Fruit fly (Drosophila melanogaster) ovary, adult (tissue): ENCODE data around the gene mRpS22.

Experiments used
- CG17801 ChIP-seq: fragments of 200-800 bp; optimal IDR thresholded peaks from 2 replicates; lab custom pipeline; 2019; ENCODE audit warnings: missing biosample characterization, mild to moderate bottlenecking, missing genetic modification characterization, moderate library complexity; ENCODE audit not compliant: partially characterized antibody

The mRpS22 gene

DNA sequence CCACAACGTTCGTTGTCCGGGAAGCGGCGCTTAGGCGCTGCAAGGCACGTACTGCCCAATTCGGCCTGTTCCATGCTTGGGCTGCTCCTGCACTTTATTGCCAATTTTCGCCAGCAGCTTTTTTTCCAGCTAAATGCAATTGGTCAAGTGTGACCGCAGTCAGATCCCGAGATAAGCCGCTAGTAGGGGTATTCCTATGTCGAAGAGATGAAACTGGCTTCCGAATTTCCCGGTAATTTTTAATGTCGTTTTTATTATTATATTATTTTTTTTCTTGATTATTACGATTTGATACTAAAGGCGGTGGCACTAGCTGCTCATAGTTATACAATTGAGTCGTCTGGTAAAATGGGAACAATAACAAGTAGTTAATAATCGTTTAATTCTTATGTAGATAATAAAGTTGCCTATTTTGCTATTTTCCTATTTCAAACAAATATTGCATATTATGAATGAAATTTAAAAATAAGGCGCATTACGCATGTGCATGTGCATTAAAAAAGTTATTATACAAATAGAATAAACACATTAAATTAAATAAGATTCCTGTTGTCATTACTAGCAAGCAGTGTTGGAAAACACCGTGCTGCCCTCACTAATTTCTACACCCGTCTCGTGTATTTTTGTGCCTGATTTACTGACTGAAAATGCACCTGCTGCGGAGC, at the start of gene mRpS22, which contains the start of gene CG5003:
mRpS22 (plus strand) TSS at position 554 of the 665 bp plus-strand sequence.
CG5003 (minus strand) TSS at position 162 of the 665 bp plus-strand sequence.
- no peak for TF ChIP-seq CG17801

- no peak for TF ChIP-seq CG17801
Observed at dm6 chr3R:27872290-27872689, 44.4 kb upstream of the mRpS22 start, which contains the start of gene CG12426. TSS of gene CG12426 (minus strand) at chr3R:27872390.

DNA sequence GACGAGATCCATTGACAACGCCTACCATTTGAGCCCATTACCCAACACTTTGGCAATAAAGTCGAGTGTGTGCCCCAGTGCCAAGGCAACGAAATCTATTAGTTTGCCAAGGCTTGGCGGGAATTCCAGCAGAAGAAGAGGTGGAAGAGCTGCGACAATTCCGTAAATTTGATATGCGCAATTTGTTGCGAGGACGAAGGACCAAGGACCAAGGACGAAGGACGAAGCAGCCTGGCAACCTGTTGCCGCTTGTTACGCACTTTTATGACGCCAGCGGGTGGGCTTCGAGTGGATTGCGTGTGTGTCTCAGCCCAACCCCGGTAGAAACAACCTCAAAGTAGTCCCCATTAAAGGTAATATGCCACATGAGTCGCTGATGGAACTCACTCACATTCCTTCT, 28.6 kb upstream of the mRpS22 start:
- no peak for TF ChIP-seq CG17801

DNA sequence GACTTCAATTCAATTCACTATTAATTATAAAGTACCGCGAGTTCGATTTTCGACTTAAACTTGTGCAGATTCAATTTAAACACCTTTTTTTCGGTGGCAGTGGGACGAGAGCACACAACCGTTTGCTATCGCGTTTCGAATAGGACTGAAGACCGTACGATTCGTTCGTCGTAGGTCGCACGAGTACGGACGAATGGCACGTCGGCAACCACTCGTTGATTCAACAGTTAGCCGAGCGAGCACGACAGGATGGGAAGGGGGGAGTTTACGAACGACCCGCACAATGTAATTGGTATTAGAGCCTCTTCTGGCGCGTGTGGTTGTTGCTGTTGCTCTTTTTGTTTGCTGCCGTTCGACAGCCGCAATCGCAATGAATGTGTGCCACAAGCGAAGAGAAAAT, 11.0 kb upstream of the mRpS22 start, which contains the start of gene CG34353:
CG34353 (minus strand) TSS at position 149 of the 400 bp plus-strand sequence.
- TF ChIP-seq CG17801: no peak

DNA sequence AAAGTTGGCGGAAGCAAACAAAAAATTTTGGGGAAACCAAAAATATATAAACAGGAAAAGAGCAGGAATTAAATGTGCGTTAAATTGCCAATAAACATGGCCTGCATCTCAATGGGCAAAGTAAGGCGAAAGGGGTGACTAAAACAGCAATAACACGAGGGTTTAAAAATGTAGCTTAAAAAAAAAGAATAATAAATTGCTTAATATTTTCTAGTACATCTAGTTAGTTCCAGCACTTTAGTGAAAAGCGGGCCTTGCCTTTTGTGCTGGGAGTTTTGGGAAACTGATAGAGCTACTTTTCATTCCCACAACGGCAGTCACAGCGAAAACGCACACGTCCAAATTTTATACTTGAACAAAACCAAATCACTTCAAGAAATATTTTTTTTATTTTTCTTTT, 4.6 kb upstream of the mRpS22 start, which contains the start of gene mil:
mil (plus strand) TSS at position 301 of the 400 bp plus-strand sequence.
- TF ChIP-seq CG17801: no peak

- TF ChIP-seq CG17801: peak; percentile 56
Observed at dm6 chr3R:27919385-27919789, 2.7 kb downstream of the mRpS22 start, which contains the start of gene Boh1. TSS of gene Boh1 (minus strand) at chr3R:27919460.

- no peak for TF ChIP-seq CG17801
Observed at dm6 chr3R:27920883-27921282, 4.2 kb downstream of the mRpS22 start, which contains the start of gene CG12259. TSS of gene CG12259 (minus strand) at chr3R:27921089.

DNA sequence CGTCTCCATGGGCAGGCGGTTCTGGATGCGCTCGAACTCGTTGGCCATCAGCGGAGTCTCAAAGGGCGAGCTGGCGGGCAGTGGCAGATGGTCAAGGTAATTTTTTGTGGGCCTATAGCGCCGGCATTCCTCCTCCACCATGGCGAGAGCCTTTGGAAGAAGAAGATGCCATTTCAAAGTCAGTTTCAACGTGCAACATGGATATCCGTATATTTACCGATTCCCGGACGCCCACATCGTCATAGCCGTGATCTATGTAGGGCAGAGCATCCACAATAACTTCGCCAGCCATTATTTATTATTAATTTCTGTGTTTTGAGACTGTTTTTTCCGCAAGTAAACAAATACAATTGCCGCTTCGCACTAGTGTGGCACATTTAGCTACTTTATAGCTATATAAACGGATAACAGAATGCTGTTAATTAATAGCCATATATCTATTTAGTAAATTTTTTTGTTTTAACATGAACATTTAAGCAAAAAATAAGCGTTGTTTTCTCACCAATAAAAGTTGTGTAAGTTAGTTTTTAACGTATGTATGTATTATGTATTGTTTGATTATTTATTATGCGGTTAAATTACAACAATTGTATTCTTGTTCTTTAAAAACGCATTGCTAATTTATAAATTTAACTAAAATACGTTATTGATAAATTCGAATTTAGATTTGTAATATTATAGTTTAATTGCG, 5.4 kb downstream of the mRpS22 start, which contains the start of gene BCAS2:
BCAS2 (minus strand) TSS at position 375 of the 691 bp plus-strand sequence.
- no peak for TF ChIP-seq CG17801

DNA sequence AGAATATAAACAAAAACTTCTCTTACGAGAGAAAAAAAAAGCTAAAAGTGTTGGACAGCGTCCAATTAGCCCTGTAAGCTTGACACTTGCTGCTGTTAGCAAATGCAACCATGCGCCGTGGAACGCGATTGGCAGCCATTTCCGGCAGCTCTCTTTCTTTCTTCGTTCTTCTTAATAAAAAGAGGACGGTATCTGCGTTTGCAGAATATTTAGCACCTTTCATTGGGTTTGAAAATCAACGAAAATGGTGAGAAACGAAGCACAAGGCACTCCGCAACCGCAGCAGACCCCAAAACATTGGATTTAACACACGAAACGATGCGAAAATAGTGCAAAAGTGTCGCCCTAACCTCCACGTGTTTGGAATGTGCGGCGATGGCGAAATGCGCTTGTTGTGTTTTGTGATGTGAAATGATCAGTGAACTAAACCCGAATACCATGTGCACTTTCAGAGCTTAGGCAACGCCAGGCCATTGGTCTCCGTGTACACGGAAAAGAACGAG, 6.0 kb downstream of the mRpS22 start, which contains the start of gene RpL4:
RpL4 (plus strand) TSS at position 149 of the 503 bp plus-strand sequence.
- peak; percentile 44 for TF ChIP-seq CG17801

DNA sequence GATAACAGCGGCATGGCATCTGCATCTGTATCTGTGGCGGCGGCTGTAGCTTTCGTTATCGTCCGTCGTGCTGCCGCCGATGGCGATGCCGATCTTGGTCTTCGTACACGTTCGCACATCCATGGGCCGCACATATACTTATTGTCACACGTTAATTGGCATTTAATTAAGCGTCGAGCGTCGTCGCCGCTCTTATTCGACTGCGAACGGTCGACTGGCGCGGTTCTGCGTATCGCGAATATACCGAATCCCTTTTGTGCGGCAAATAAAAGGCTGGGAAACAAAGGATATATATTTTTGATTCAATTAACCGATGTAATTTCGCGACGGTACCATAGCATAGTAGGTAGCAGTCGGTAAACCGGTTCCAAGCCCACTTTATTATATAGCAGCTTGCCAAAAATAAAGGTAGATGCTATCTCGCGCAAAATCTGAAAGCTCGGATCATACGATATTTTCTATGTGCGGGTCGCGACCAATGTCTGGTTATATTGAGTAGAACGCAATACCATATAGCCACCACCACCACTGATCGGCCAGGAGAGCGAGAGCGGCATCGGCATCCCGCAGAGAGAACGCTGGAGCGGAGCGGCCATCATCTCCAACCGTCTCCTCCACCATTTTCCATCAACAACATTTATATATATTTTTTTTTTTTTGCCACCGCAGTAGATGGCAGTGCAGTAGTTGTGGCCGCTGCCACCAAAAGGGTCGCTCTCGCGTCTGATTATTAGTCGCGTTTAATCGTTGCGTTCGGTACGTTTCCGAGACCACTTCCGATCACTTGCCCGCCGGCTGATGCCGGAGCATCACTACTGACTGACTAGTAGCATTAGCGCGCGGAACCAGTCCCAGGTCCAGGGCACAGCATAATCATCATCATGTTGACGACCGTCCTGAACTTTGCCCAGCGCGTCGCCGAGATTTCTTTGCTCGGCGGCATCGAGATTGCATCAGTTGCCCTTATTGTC, 8.6 kb downstream of the mRpS22 start, which contains the start of gene mino:
mino (plus strand) TSS at position 192 of the 971 bp plus-strand sequence.
- TF ChIP-seq CG17801: peak; percentile 49

- no peak for TF ChIP-seq CG17801
Observed at dm6 chr3R:27925971-27926533, 9.3 kb downstream of the mRpS22 start.

dm6 chr3R:27926738-27927215, 10.1 kb downstream of the mRpS22 start:
- TF ChIP-seq CG17801: no peak

dm6 chr3R:27928140-27928539, 11.4 kb downstream of the mRpS22 start, which contains the start of gene nenya:
TSS of gene nenya (minus strand) at chr3R:27928174.
- no peak for TF ChIP-seq CG17801

- no peak for TF ChIP-seq CG17801
Observed at dm6 chr3R:27928984-27929924, 12.5 kb downstream of the mRpS22 start.
